Fruit fly (Drosophila melanogaster) whole organism, embryonic: ENCODE results near the gene mGluR.

Experiments
- bbx ChIP-seq: fragments of 200-800 bp; sonication (Bioruptor generic); IDR thresholded peaks from 2 replicates; pipeline ENCODE4 v1.3.6; 2022; ENCODE audit warnings: missing biosample characterization, missing genetic modification characterization; ENCODE audit not compliant: partially characterized antibody
- chm ChIP-seq: fragments of 200-800 bp; sonication (Bioruptor generic); IDR thresholded peaks from 2 replicates; pipeline ENCODE4 v1.3.6; 2022; ENCODE audit warnings: missing biosample characterization, missing genetic modification characterization
- pita ChIP-seq: fragments of 200-800 bp; sonication (Bioruptor generic); optimal IDR thresholded peaks from 2 replicates; lab custom pipeline; 2017; ENCODE audit warnings: missing biosample characterization, mild to moderate bottlenecking, missing genetic modification characterization

dm6 chr4:936036-936869 is at the start of gene mGluR:
- TF ChIP-seq bbx (no peak), chm (GFP tag; lab: Robert Waterston, UW) (no peak), pita (GFP tag; lab: Kevin White, UChicago) (no peak)
